Worm (Caenorhabditis elegans) whole organism, L4 larva: Measurements from ENCODE around the gene clec-2.

Experiments used
- Y75B8A.6 ChIP-seq: fragments of 200-800 bp; sonication (Bioruptor generic); IDR thresholded peaks from 2 replicates; pipeline ENCODE4 v1.3.6; 2022; ENCODE audit warnings: missing genetic modification reagents, missing genetic modification characterization, missing compliant biosample characterization
- dmd-8 ChIP-seq: fragments of 200-800 bp; sonication (Bioruptor generic); IDR thresholded peaks from 2 replicates; pipeline ENCODE4 v1.3.6; 2022; ENCODE audit warnings: missing genetic modification characterization, missing compliant biosample characterization
- fos-1 ChIP-seq: fragments of 150-350 bp; optimal IDR thresholded peaks from 2 replicates; lab custom pipeline; 2014; ENCODE audit warnings: missing biosample characterization, missing genetic modification characterization
- unc-62 ChIP-seq, 3 experiments: fragments of 150-350 bp in 1 of 3; sonication (generic microtip); optimal IDR thresholded peaks in 2 of 3; peaks in 1 of 3; 1 replicate in 1 of 3; 2 replicates in 2 of 3; lab custom pipeline; 2014 to 2017; ENCODE audit warnings: missing biosample characterization in 3 of 3, missing genetic modification characterization in 3 of 3, missing genetic modification reagents in 3 of 3, missing genotype in 1 of 3

ce11 chrII:3054221-3054620 lies 31.0 kb upstream of the clec-2 start, which contains the start of gene lido-13:
- no peak for TF ChIP-seq Y75B8A.6 (GFP tag; lab: Robert Waterston, UW)
- TF ChIP-seq dmd-8 = no peak
- TF ChIP-seq unc-62 (GFP tag; optimal IDR thresholded peaks at IDR 0.05 in 1 of 2; lab: Kevin White, UChicago) = no peak
- TF ChIP-seq unc-62 (tag; optimal IDR thresholded peaks at IDR 0.05; lab: Kevin White, UChicago) = no peak
- TF ChIP-seq fos-1 = no peak
